Fruit fly (Drosophila melanogaster): Measurements from ENCODE around the gene Rbcn-3A.
A peak's percentile ranks its signal among the peaks of the same experiment; 100 is the strongest.

Gene Rbcn-3A

DNA sequence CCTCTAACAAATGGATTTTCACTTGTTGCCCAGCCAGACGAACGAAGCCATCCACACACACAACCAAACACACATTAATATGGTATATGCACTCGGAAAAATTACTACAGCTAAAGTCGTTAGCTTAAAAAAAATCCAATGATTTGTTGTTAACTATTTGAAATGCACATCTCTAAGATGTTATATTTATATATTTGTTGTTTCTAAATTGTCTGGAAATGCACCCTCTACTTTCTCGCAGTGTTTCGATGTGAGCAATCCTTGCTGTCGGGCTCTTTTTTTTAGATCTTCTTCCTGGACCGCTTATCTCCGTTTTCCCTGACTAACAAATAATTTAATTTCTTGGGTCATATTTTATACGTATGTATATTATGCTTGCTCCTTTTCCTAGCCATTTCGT is 50.2 kb downstream of the Rbcn-3A start (continued):
- peak; percentile 14 for TF ChIP-seq grau (tag; optimal IDR thresholded peaks at IDR 0.05)
- TF ChIP-seq NFAT (GFP tag; IDR thresholded peaks at IDR 0.05) = no peak
- peak; percentile 8 for TF ChIP-seq CG30403 (GFP tag; optimal IDR thresholded peaks at IDR 0.05)
- no peak for TF ChIP-seq PHDP (tag; optimal IDR thresholded peaks at IDR 0.05)
- peak; percentile 13 for TF ChIP-seq Deaf1 (tag; optimal IDR thresholded peaks at IDR 0.05)
- 0 out of 3 replicates have a peak, but pooled peaks have one; percentile 12 for TF ChIP-seq Dbx (GFP tag; IDR thresholded peaks at IDR 0.05)

DNA sequence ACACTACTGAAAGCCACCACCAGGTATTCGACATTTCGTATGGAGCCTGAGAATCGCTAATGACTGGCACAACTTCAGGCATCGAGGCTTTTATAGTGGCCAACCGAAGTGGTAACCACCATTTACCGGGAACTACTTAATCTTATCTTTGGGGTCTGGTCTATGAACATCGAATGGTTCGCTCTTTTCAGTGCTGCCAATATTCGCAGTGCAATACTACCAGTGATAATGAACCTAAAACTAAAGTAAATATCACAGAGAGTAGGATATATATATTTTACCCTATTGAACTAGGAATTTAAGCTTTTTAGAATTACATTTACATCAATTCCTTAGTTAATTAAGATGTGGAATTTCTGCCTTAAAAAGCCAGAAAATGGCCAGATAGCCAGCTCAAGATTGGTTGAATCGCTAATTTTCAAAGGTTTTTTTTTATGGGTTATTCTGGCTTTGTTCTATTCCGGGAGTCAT is 52.7 kb downstream of the Rbcn-3A start, which contains the start of gene vanin-like:
Gene vanin-like (minus strand): TSS at position 51 of the 471 bp plus-strand sequence.
- peak; percentile 96 for TF ChIP-seq CG15514 (GFP tag; optimal IDR thresholded peaks at IDR 0.05)
- TF ChIP-seq z (GFP tag; IDR thresholded peaks at IDR 0.05) = no peak
- TF ChIP-seq CG6791 (GFP tag; IDR thresholded peaks at IDR 0.05; ENCODE audit: partially characterized antibody) = no peak
- TF ChIP-seq exex (tag; optimal IDR thresholded peaks at IDR 0.05) = peak; percentile 26
- peak; percentile 46 for TF ChIP-seq Ets65A (GFP tag)

- TF ChIP-seq gro (GFP tag; optimal IDR thresholded peaks at IDR 0.05) (peak; percentile 14), chif (GFP tag; optimal IDR thresholded peaks at IDR 0.05) (no peak), tx (GFP tag; optimal IDR thresholded peaks at IDR 0.05) (no peak), exex (tag; optimal IDR thresholded peaks at IDR 0.05) (peak; percentile 98)
Measured at dm6 chrX:6201459-6201858, 53.8 kb downstream of the Rbcn-3A start.

DNA sequence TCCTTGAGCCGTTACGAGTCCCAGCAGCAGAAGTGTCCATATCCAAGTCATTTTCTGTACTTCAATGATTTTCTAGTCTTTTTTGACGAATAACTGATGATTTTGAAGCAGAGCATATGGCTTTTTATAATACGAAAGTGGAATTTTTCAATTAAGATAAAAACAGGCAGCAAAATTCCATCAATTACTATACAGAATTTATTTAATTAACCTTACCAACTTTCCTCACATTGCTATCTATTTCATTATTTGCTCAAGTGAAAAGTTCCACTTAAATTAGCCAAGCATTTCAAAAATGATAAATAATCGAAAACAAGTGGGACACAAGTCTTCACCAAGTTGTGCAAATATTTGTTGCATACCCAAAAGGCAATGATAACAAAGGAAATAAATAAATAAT is 55.5 kb downstream of the Rbcn-3A start, which contains the start of gene CG43090:
Gene CG43090 (minus strand): TSS at position 101 of the 400 bp plus-strand sequence.
- TF ChIP-seq lmd (GFP tag; IDR thresholded peaks at IDR 0.05) (no peak), CG10147 (GFP tag; optimal IDR thresholded peaks at IDR 0.05) (no peak), CG13123 (GFP tag; optimal IDR thresholded peaks at IDR 0.05) (no peak), abd-A (tag; optimal IDR thresholded peaks at IDR 0.05) (no peak), z (GFP tag; IDR thresholded peaks at IDR 0.05) (no peak), sob (GFP tag; IDR thresholded peaks at IDR 0.05) (no peak), HLHmδ (GFP tag; optimal IDR thresholded peaks at IDR 0.05) (no peak), bcd (GFP tag; optimal IDR thresholded peaks at IDR 0.05) (no peak), kah (GFP tag; optimal IDR thresholded peaks at IDR 0.05) (no peak), Dref (GFP tag; IDR thresholded peaks at IDR 0.05) (no peak), az2 (GFP tag; optimal IDR thresholded peaks at IDR 0.05) (no peak), CG9727 (GFP tag; optimal IDR thresholded peaks at IDR 0.05) (no peak), Nf-YB (GFP tag; optimal IDR thresholded peaks at IDR 0.05) (no peak), slou (GFP tag; optimal IDR thresholded peaks at IDR 0.05) (no peak), CG12769 (tag; optimal IDR thresholded peaks at IDR 0.05) (no peak)

DNA sequence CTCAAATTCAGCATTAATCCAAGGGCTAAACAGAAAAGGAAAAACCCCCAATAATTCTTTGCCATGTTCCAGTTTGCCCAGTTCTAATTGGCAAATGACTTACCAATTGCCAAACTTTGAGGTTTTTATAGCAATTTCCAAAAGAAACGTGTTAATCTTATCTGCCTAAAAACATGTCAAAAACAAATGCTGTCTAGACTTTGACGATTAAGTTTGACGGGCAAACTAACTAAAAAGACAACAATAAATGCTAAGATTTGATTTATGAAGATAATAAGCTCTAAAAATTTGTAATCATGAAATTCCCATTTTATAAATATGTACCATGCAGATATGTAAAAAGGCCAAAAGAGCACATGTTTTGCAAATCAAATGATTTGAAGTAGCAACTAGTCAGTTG is 56.7 kb downstream of the Rbcn-3A start, which contains the start of gene CG32751:
Gene CG32751 (minus strand): TSS at position 101 of the 400 bp plus-strand sequence.
- TF ChIP-seq CG17385 (GFP tag; optimal IDR thresholded peaks at IDR 0.05) (no peak), CG17361 (GFP tag; IDR thresholded peaks at IDR 0.05) (no peak), Sox100B (GFP tag; optimal IDR thresholded peaks at IDR 0.05) (no peak), Optix (GFP tag; IDR thresholded peaks at IDR 0.05) (no peak), Spps (tag; optimal IDR thresholded peaks at IDR 0.05) (no peak), jumu (GFP tag; optimal IDR thresholded peaks at IDR 0.05) (no peak), Fer1 (GFP tag; optimal IDR thresholded peaks at IDR 0.05) (no peak), CG30403 (GFP tag; optimal IDR thresholded peaks at IDR 0.05) (no peak), Bteb2 (GFP tag; optimal IDR thresholded peaks at IDR 0.05) (no peak), Atf6 (GFP tag; IDR thresholded peaks at IDR 0.05) (no peak), Taf1 (GFP tag; IDR thresholded peaks at IDR 0.05) (no peak), Hand (GFP tag; optimal IDR thresholded peaks at IDR 0.05) (no peak), slp2 (GFP tag; optimal IDR thresholded peaks at IDR 0.05) (no peak), nau (GFP tag; optimal IDR thresholded peaks at IDR 0.05) (no peak), Sry-β (GFP tag; optimal IDR thresholded peaks at IDR 0.05) (no peak), lbe (GFP tag; optimal IDR thresholded peaks at IDR 0.05) (no peak), Vsx1 (GFP tag; optimal IDR thresholded peaks at IDR 0.05) (no peak), Deaf1 (tag; optimal IDR thresholded peaks at IDR 0.05) (no peak), CG10366 (GFP tag; IDR thresholded peaks at IDR 0.05) (no peak)
